Fruit fly (Drosophila melanogaster): ENCODE data around the gene hyx.

The hyx gene

dm6 chr3R:9068418-9068817 is 29.9 kb downstream of the hyx start (continued):
- TF ChIP-seq tgo (GFP tag; IDR thresholded peaks at IDR 0.05) (0 out of 3 replicates have a peak, but pooled peaks have one; percentile 15), fd102C (GFP tag; optimal IDR thresholded peaks at IDR 0.05) (no peak), Opbp (GFP tag; IDR thresholded peaks at IDR 0.05; ENCODE audit: partially characterized antibody) (peak; percentile 64; the same call in 1 of the 3 replicates), CG2199 (GFP tag; IDR thresholded peaks at IDR 0.05) (0 out of 3 replicates have a peak, but pooled peaks have one; percentile 27), Med (GFP tag) (peak; percentile 78), CG6689 (GFP tag; IDR thresholded peaks at IDR 0.05) (no peak), cg (GFP tag; optimal IDR thresholded peaks at IDR 0.05) (peak; percentile 53), Dbx (GFP tag; IDR thresholded peaks at IDR 0.05) (peak; percentile 15; the same call in 1 of the 3 replicates), CG6272 (GFP tag; IDR thresholded peaks at IDR 0.05) (peak; percentile 37; the same call in 1 of the 2 replicates), nerfin-2 (GFP tag; IDR thresholded peaks at IDR 0.05; ENCODE audit: partially characterized antibody) (peak; percentile 37; the same call in 1 of the 2 replicates)

dm6 chr3R:9069874-9070273 is 31.3 kb downstream of the hyx start:
- TF ChIP-seq Lhr (GFP tag; optimal IDR thresholded peaks at IDR 0.05): no peak
- no peak for TF ChIP-seq Bdp1 (GFP tag; optimal IDR thresholded peaks at IDR 0.05)
- peak; percentile 34; the same call in 1 of the 3 replicates for TF ChIP-seq CG2199 (GFP tag; IDR thresholded peaks at IDR 0.05)
- no peak for TF ChIP-seq CG10543 (GFP tag; optimal IDR thresholded peaks at IDR 0.05)
- TF ChIP-seq chn (GFP tag; optimal IDR thresholded peaks at IDR 0.05): no peak
- no peak for TF ChIP-seq CG10321 (GFP tag; IDR thresholded peaks at IDR 0.05)
- TF ChIP-seq C15 (GFP tag; IDR thresholded peaks at IDR 0.05): no peak
- no peak for TF ChIP-seq CG7372 (GFP tag; IDR thresholded peaks at IDR 0.05)
- TF ChIP-seq gsb-n (tag; optimal IDR thresholded peaks at IDR 0.05): no peak
- peak; percentile 56; the same call in 1 of the 2 replicates for TF ChIP-seq amos (GFP tag; IDR thresholded peaks at IDR 0.05; ENCODE audit: partially characterized antibody)
- TF ChIP-seq Oaz (GFP tag; IDR thresholded peaks at IDR 0.05): no peak
- TF ChIP-seq esg (GFP tag; conservative IDR thresholded peaks at IDR 0.05): no peak
- no peak for TF ChIP-seq slbo (GFP tag; IDR thresholded peaks at IDR 0.05)
- TF ChIP-seq Bgb (GFP tag; IDR thresholded peaks at IDR 0.05; ENCODE audit: partially characterized antibody): peak; percentile 52
- no peak for TF ChIP-seq CG18011 (GFP tag; optimal IDR thresholded peaks at IDR 0.05)
- no peak for TF ChIP-seq CG31388 (GFP tag; optimal IDR thresholded peaks at IDR 0.05)
- no peak for TF ChIP-seq CG30431 (GFP tag; optimal IDR thresholded peaks at IDR 0.05)
- no peak for TF ChIP-seq gfzf (GFP tag; optimal IDR thresholded peaks at IDR 0.05)
- no peak for TF ChIP-seq Dbx (GFP tag; IDR thresholded peaks at IDR 0.05)
- no peak for TF ChIP-seq aop (GFP tag; IDR thresholded peaks at IDR 0.05)
- TF ChIP-seq CG14014 (GFP tag; IDR thresholded peaks at IDR 0.05): no peak
- TF ChIP-seq vnd (GFP tag; IDR thresholded peaks at IDR 0.05; ENCODE audit: partially characterized antibody): 0 out of 3 replicates have a peak, but pooled peaks have one; percentile 40
- no peak for TF ChIP-seq CrebB (tag; optimal IDR thresholded peaks at IDR 0.05)
- no peak for TF ChIP-seq CG12219 (GFP tag; optimal IDR thresholded peaks at IDR 0.05)
- no peak for TF ChIP-seq mam (GFP tag; optimal IDR thresholded peaks at IDR 0.05)
- no peak for TF ChIP-seq CG8388 (GFP tag; optimal IDR thresholded peaks at IDR 0.05)
- TF ChIP-seq Mes4 (GFP tag; optimal IDR thresholded peaks at IDR 0.05): no peak
- TF ChIP-seq CG15696 (tag; optimal IDR thresholded peaks at IDR 0.05): no peak
- no peak for TF ChIP-seq Vsx1 (GFP tag; optimal IDR thresholded peaks at IDR 0.05)
- no peak for TF ChIP-seq CG3065 (GFP tag; optimal IDR thresholded peaks at IDR 0.05)
- TF ChIP-seq vfl (GFP tag; optimal IDR thresholded peaks at IDR 0.05): no peak
- no peak for TF ChIP-seq CG5180 (GFP tag; optimal IDR thresholded peaks at IDR 0.05)
- TF ChIP-seq CG6791 (GFP tag; IDR thresholded peaks at IDR 0.05; ENCODE audit: partially characterized antibody): 0 out of 3 replicates have a peak, but pooled peaks have one; percentile 40
- no peak for TF ChIP-seq H15 (GFP tag; IDR thresholded peaks at IDR 0.05)
- TF ChIP-seq CG9797 (GFP tag; optimal IDR thresholded peaks at IDR 0.05): no peak
- TF ChIP-seq CG16813 (GFP tag; IDR thresholded peaks at IDR 0.05; ENCODE audit: partially characterized antibody): peak; percentile 57
- TF ChIP-seq fd102C (GFP tag; optimal IDR thresholded peaks at IDR 0.05): no peak
- TF ChIP-seq CG17385 (GFP tag; optimal IDR thresholded peaks at IDR 0.05): no peak
- no peak for TF ChIP-seq pum (GFP tag; optimal IDR thresholded peaks at IDR 0.05)
- no peak for TF ChIP-seq CG2202 (tag; optimal IDR thresholded peaks at IDR 0.05)
- no peak for TF ChIP-seq nerfin-2 (GFP tag; IDR thresholded peaks at IDR 0.05; ENCODE audit: partially characterized antibody)
- no peak for TF ChIP-seq Abd-B (GFP tag; optimal IDR thresholded peaks at IDR 0.05)
